Worm (Caenorhabditis elegans) whole organism, L1 larva: ENCODE results near the gene fbxa-224.
A peak's percentile ranks its signal among the peaks of the same experiment; 100 is the strongest.

Experiments
- C16A3.4 ChIP-seq: fragments of 150-350 bp; optimal IDR thresholded peaks from 2 replicates; lab custom pipeline; 2014; ENCODE audit warnings: missing biosample characterization, missing genetic modification characterization
- C34B4.2 ChIP-seq: sonication (generic microtip); optimal IDR thresholded peaks from 2 replicates; lab custom pipeline; 2017; ENCODE audit warnings: mild to moderate bottlenecking, missing genetic modification characterization, missing compliant biosample characterization
- F16B12.6 ChIP-seq: fragments of 150-350 bp; optimal IDR thresholded peaks from 2 replicates; lab custom pipeline; 2014; ENCODE audit warnings: missing biosample characterization, missing genetic modification characterization
- Y116A8C.19 ChIP-seq: sonication (generic microtip); optimal IDR thresholded peaks from 2 replicates; lab custom pipeline; 2016; ENCODE audit warnings: missing compliant biosample characterization, missing genetic modification characterization, borderline replicate concordance
- aly-2 ChIP-seq: fragments of 150-350 bp; optimal IDR thresholded peaks from 2 replicates; lab custom pipeline; 2014; ENCODE audit warnings: missing biosample characterization, missing genetic modification characterization
- ceh-82 ChIP-seq, 3 experiments: fragments of 150-350 bp in 1 of 3; sonication (generic microtip) in 2 of 3; optimal IDR thresholded peaks; 2 replicates each; lab custom pipeline; 2014 to 2017; ENCODE audit warnings: missing biosample characterization in 3 of 3, missing genetic modification characterization in 3 of 3
- ces-1 ChIP-seq: fragments of 150-350 bp; optimal IDR thresholded peaks from 2 replicates; lab custom pipeline; 2014; ENCODE audit warnings: missing biosample characterization, missing genetic modification reagents, missing genetic modification characterization
- dsc-1 ChIP-seq: sonication (generic microtip); optimal IDR thresholded peaks from 2 replicates; lab custom pipeline; 2016; ENCODE audit warnings: mild to moderate bottlenecking, missing genetic modification characterization, missing compliant biosample characterization
- efl-1 ChIP-seq, 4 experiments: fragments of 150-350 bp; optimal IDR thresholded peaks in 3 of 4; peaks in 1 of 4; 1 replicate in 1 of 4; 2 replicates in 3 of 4; lab custom pipeline; 2014; ENCODE audit warnings: missing biosample characterization in 2 of 4, missing genetic modification characterization in 2 of 4, missing genetic modification reagents in 2 of 4
- egl-13 ChIP-seq: sonication (generic microtip); optimal IDR thresholded peaks from 2 replicates; lab custom pipeline; 2016; ENCODE audit warnings: missing genotype, missing genetic modification reagents, missing genetic modification characterization, missing compliant biosample characterization
- egl-27 ChIP-seq, 2 experiments: fragments of 150-350 bp in 1 of 2; sonication (generic microtip); optimal IDR thresholded peaks; 3 replicates each; lab custom pipeline; 2017 to 2018; ENCODE audit warnings: missing biosample characterization in 2 of 2, missing genetic modification characterization in 2 of 2, missing genetic modification reagents in 2 of 2
- ets-5 ChIP-seq: fragments of 200-800 bp; sonication (Bioruptor generic); IDR thresholded peaks from 2 replicates; pipeline ENCODE4 v1.3.6; 2022; ENCODE audit warnings: missing genetic modification characterization, missing compliant biosample characterization
- fkh-10 ChIP-seq: sonication (generic microtip); optimal IDR thresholded peaks from 2 replicates; lab custom pipeline; 2017; ENCODE audit warnings: missing biosample characterization, missing genetic modification reagents, missing genetic modification characterization
- fkh-4 ChIP-seq: sonication (generic microtip); optimal IDR thresholded peaks from 2 replicates; lab custom pipeline; 2016; ENCODE audit warnings: missing compliant biosample characterization, missing genetic modification characterization, borderline replicate concordance
- fkh-8 ChIP-seq: sonication (generic microtip); optimal IDR thresholded peaks from 2 replicates; lab custom pipeline; 2016; ENCODE audit warnings: mild to moderate bottlenecking, missing genetic modification characterization, missing compliant biosample characterization
- fos-1 ChIP-seq: fragments of 150-350 bp; optimal IDR thresholded peaks from 2 replicates; lab custom pipeline; 2014; ENCODE audit warnings: missing biosample characterization, missing genetic modification characterization
- hpl-2 ChIP-seq: fragments of 150-350 bp; optimal IDR thresholded peaks from 2 replicates; lab custom pipeline; 2014; ENCODE audit warnings: missing biosample characterization, missing genetic modification reagents, missing genetic modification characterization
- irx-1 ChIP-seq: sonication (generic microtip); optimal IDR thresholded peaks from 2 replicates; lab custom pipeline; 2016; ENCODE audit warnings: missing genetic modification characterization, missing compliant biosample characterization
- isw-1 ChIP-seq: fragments of 200-800 bp; sonication (Bioruptor generic); IDR thresholded peaks from 2 replicates; pipeline ENCODE4 v1.3.6; 2022; ENCODE audit warnings: missing genetic modification characterization, missing compliant biosample characterization
- jun-1 ChIP-seq: fragments of 150-350 bp; optimal IDR thresholded peaks from 2 replicates; lab custom pipeline; 2014; ENCODE audit warnings: missing biosample characterization, missing genetic modification reagents, missing genetic modification characterization
- lin-14 ChIP-seq: fragments of 200-800 bp; sonication (Bioruptor generic); optimal IDR thresholded peaks from 2 replicates; lab custom pipeline; 2018; ENCODE audit warnings: mild to moderate bottlenecking, missing genetic modification characterization, moderate library complexity, missing compliant biosample characterization
- lin-35 ChIP-seq, 2 experiments: fragments of 150-350 bp; optimal IDR thresholded peaks; 2 replicates each; lab custom pipeline; 2014; ENCODE audit warnings: missing biosample characterization in 2 of 2, missing genetic modification characterization in 2 of 2, missing genetic modification reagents in 2 of 2
- lin-39 ChIP-seq: fragments of 150-350 bp; optimal IDR thresholded peaks from 2 replicates; lab custom pipeline; 2014; ENCODE audit warnings: missing biosample characterization, missing genetic modification reagents, missing genetic modification characterization
- lsy-2 ChIP-seq, 2 experiments: fragments of 150-350 bp; optimal IDR thresholded peaks; 2 replicates each; lab custom pipeline; 2014; ENCODE audit warnings: missing biosample characterization in 2 of 2, missing genetic modification characterization in 2 of 2
- mef-2 ChIP-seq: fragments of 150-350 bp; optimal IDR thresholded peaks from 2 replicates; lab custom pipeline; 2014; ENCODE audit warnings: missing biosample characterization, missing genetic modification characterization
- nhr-12 ChIP-seq: sonication (generic microtip); optimal IDR thresholded peaks from 2 replicates; lab custom pipeline; 2017; ENCODE audit warnings: missing biosample characterization, missing genetic modification characterization
- nhr-28 ChIP-seq: fragments of 150-350 bp; optimal IDR thresholded peaks from 2 replicates; lab custom pipeline; 2014; ENCODE audit warnings: missing biosample characterization, missing genetic modification characterization
- nhr-47 ChIP-seq: sonication (generic microtip); optimal IDR thresholded peaks from 2 replicates; lab custom pipeline; 2016; ENCODE audit warnings: mild to moderate bottlenecking, missing genetic modification characterization, moderate library complexity, missing compliant biosample characterization
- nhr-71 ChIP-seq: sonication (generic microtip); optimal IDR thresholded peaks from 2 replicates; lab custom pipeline; 2016; ENCODE audit warnings: mild to moderate bottlenecking, missing genetic modification characterization, moderate library complexity, missing compliant biosample characterization
- nhr-76 ChIP-seq: sonication (generic microtip); optimal IDR thresholded peaks from 2 replicates; lab custom pipeline; 2017; ENCODE audit warnings: missing biosample characterization, missing genetic modification characterization
- nhr-90 ChIP-seq: sonication (generic microtip); optimal IDR thresholded peaks from 2 replicates; lab custom pipeline; 2016; ENCODE audit warnings: mild to moderate bottlenecking, missing genetic modification characterization, missing compliant biosample characterization; ENCODE audit not compliant: poor library complexity
- pag-3 ChIP-seq: sonication (generic microtip); optimal IDR thresholded peaks from 2 replicates; lab custom pipeline; 2017; ENCODE audit warnings: missing genetic modification characterization, mild to moderate bottlenecking, missing compliant biosample characterization, antibody characterized with exemption, borderline replicate concordance; ENCODE audit not compliant: insufficient read depth
- pax-3 ChIP-seq: fragments of 200-800 bp; sonication (Bioruptor generic); optimal IDR thresholded peaks from 2 replicates; lab custom pipeline; 2018; ENCODE audit warnings: mild to moderate bottlenecking, missing genetic modification characterization, moderate library complexity, missing compliant biosample characterization
- pqm-1 ChIP-seq: sonication (generic microtip); optimal IDR thresholded peaks from 3 replicates; lab custom pipeline; 2017; ENCODE audit warnings: missing biosample characterization, missing genetic modification characterization
- rnt-1 ChIP-seq: sonication (generic microtip); optimal IDR thresholded peaks from 2 replicates; lab custom pipeline; 2016; ENCODE audit warnings: mild to moderate bottlenecking, missing genetic modification characterization, moderate library complexity, missing compliant biosample characterization
- snu-23 ChIP-seq: sonication (generic microtip); optimal IDR thresholded peaks from 2 replicates; lab custom pipeline; 2016; ENCODE audit warnings: missing genetic modification characterization, missing compliant biosample characterization
- sox-4 ChIP-seq: sonication (generic microtip); optimal IDR thresholded peaks from 2 replicates; lab custom pipeline; 2016; ENCODE audit warnings: missing genetic modification characterization, missing compliant biosample characterization
- sup-37 ChIP-seq: fragments of 200-800 bp; sonication (Bioruptor generic); optimal IDR thresholded peaks from 2 replicates; lab custom pipeline; 2018; ENCODE audit warnings: mild to moderate bottlenecking, missing genetic modification characterization, missing compliant biosample characterization
- swsn-7 ChIP-seq: sonication (generic microtip); optimal IDR thresholded peaks from 2 replicates; lab custom pipeline; 2016; ENCODE audit warnings: missing genetic modification characterization, missing compliant biosample characterization
- tbx-2 ChIP-seq: sonication (generic microtip); optimal IDR thresholded peaks from 2 replicates; lab custom pipeline; 2016; ENCODE audit warnings: missing genetic modification characterization, missing compliant biosample characterization
- unc-62 ChIP-seq: fragments of 150-350 bp; optimal IDR thresholded peaks from 2 replicates; lab custom pipeline; 2014; ENCODE audit warnings: missing biosample characterization, missing genetic modification reagents, missing genetic modification characterization
- unc-86 ChIP-seq: sonication (generic microtip); optimal IDR thresholded peaks from 2 replicates; lab custom pipeline; 2016; ENCODE audit warnings: missing genetic modification characterization, missing compliant biosample characterization
- xbp-1 ChIP-seq: sonication (generic microtip); optimal IDR thresholded peaks from 2 replicates; lab custom pipeline; 2016; ENCODE audit warnings: missing genetic modification characterization, missing compliant biosample characterization
- zag-1 ChIP-seq: fragments of 150-350 bp; optimal IDR thresholded peaks from 2 replicates; lab custom pipeline; 2014; ENCODE audit warnings: missing biosample characterization, missing genetic modification characterization
- ztf-11 ChIP-seq, 2 experiments: sonication (generic microtip); optimal IDR thresholded peaks; 2 replicates each; lab custom pipeline; 2016 to 2017; ENCODE audit warnings: missing genetic modification characterization in 2 of 2, missing biosample characterization in 1 of 2, missing compliant biosample characterization in 1 of 2

The fbxa-224 gene

DNA sequence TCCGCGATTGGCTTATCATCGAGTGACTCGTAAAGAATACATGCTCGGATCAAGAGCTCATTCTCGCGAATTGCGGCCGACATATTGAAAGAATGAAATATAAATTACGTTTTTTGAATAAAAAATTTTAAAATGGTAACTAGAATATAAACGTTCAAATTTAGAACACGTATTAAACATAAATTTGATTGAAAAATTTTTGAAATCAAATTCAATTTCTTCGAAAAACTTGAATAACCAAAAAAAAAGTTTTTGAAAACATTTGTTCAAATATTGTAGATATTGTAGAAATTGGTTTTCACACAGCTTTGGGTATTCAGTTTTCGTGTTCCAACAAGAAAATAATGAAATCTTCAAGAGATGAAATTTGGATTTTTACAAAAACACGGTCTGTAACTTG, at the start of gene fbxa-224:
Gene fbxa-224 (minus strand): TSS at position 101 of the 400 bp plus-strand sequence.
- TF ChIP-seq zag-1 (no peak), ceh-82 (tag; optimal IDR thresholded peaks at IDR 0.05; lab: Kevin White, UChicago) (no peak), egl-27 (tag; optimal IDR thresholded peaks at IDR 0.05; lab: Kevin White, UChicago) (no peak), nhr-28 (no peak), aly-2 (tag; lab: Kevin White, UChicago) (no peak), sox-4 (tag; lab: Kevin White, UChicago) (no peak), lin-39 (tag; lab: Kevin White, UChicago) (no peak), fkh-8 (tag; lab: Kevin White, UChicago) (no peak), fos-1 (tag; lab: Kevin White, UChicago) (no peak), isw-1 (GFP tag; lab: Robert Waterston, UW) (no peak), swsn-7 (tag; lab: Kevin White, UChicago) (no peak), rnt-1 (tag; lab: Kevin White, UChicago) (no peak)

DNA sequence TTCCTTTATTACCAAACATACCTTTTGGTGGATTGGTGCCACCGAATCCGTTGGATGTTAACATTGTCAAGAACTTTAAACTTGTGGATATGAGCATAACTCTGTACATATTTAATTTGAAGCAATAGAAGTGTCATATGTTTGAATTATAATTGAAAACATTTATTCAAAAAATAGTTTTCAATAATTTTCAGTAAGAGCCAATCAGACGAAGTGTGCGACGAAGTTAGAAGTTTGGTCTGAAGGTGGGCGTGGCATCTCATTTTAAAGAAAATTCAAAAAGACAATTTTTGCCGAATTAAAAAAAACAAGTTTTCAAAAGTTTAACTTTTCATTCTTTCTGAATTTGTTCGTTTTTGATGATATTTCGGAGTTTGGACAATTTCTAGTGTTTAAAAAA, 46.9 kb upstream of the fbxa-224 start, which contains the start of gene syd-1:
Gene syd-1 (minus strand): TSS at position 101 of the 400 bp plus-strand sequence.
- TF ChIP-seq dsc-1 (no peak), lsy-2 (tag; optimal IDR thresholded peaks at IDR 0.05; lab: Kevin White, UChicago) (no peak), C16A3.4 (tag; lab: Kevin White, UChicago) (no peak)

DNA sequence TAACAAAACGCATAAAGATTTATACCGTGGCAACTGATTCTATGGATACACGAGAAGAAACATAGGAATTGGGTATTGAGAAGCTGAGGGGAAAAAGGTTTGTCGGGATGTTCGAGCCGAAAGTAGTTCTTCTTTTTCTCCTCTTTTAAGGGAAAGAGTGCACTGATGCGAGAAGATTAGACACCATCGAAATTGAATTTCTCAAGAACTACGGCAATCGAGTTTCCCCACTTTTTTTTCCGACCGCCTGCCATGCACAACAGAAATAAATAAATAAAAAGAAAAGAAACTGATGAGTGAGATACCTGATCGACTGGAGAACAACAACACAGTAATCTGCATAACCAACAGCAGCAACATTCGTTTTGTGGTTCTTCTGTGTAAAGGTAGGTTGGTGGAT, 46.3 kb upstream of the fbxa-224 start:
- TF ChIP-seq pag-3 (tag; lab: Kevin White, UChicago) (no peak), sup-37 (GFP tag; lab: Kevin White, UChicago) (no peak), hpl-2 (GFP tag; lab: Kevin White, UChicago) (no peak), lin-35 (GFP tag; optimal IDR thresholded peaks at IDR 0.05; lab: Kevin White, UChicago) (no peak), fkh-4 (tag; lab: Kevin White, UChicago) (no peak), fkh-10 (GFP tag; lab: Kevin White, UChicago) (peak; percentile 94), efl-1 (optimal IDR thresholded peaks at IDR 0.05; lab: Kevin White, UChicago) (no peak), efl-1 (GFP tag; optimal IDR thresholded peaks at IDR 0.05 in 1 of 2; lab: Kevin White, UChicago) (no peak), pqm-1 (tag; lab: Kevin White, UChicago) (no peak), nhr-12 (tag; lab: Kevin White, UChicago) (no peak), lsy-2 (tag; optimal IDR thresholded peaks at IDR 0.05; lab: Kevin White, UChicago) (no peak), nhr-28 (no peak), ets-5 (GFP tag; lab: Robert Waterston, UW) (no peak), egl-27 (tag; optimal IDR thresholded peaks at IDR 0.05; lab: Kevin White, UChicago) (no peak), ces-1 (GFP tag; lab: Kevin White, UChicago) (peak; percentile 35), F16B12.6 (tag; lab: Kevin White, UChicago) (no peak), nhr-90 (tag; lab: Kevin White, UChicago) (no peak), C34B4.2 (no peak), mef-2 (tag; lab: Kevin White, UChicago) (no peak), nhr-76 (no peak), lin-14 (peak; percentile 65), aly-2 (tag; lab: Kevin White, UChicago) (no peak), irx-1 (no peak), unc-62 (GFP tag; lab: Kevin White, UChicago) (no peak), sox-4 (tag; lab: Kevin White, UChicago) (no peak)

DNA sequence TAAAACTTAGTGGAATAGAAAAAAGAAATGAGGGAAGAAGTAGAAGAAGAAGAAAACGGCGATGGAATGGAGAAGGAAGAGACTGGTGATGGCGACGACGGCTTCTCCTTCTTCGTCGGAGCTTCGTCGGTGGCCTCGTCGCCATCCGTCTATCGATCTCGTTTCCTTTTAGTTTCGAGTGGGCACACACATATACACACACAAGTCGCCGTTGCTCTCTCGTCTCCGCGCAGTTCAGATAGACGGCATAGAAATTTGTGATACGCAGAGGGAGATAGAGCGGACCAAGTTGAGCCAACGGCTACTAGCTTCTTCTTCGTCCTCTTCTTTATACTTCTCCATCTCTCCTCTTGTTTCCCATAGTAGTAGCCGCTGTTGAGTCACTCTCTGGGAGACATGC, 45.3 kb upstream of the fbxa-224 start:
- TF ChIP-seq ceh-82 (tag; optimal IDR thresholded peaks at IDR 0.05; lab: Kevin White, UChicago): peak in 2 of 3 experiments; percentile 40 to 46
- peak; percentile 51 for TF ChIP-seq egl-13 (tag; lab: Kevin White, UChicago)
- no peak for TF ChIP-seq ztf-11 (tag; optimal IDR thresholded peaks at IDR 0.05; lab: Kevin White, UChicago)
- peak; percentile 22 for TF ChIP-seq xbp-1 (tag; lab: Kevin White, UChicago)
- peak; percentile 37 for TF ChIP-seq isw-1 (GFP tag; lab: Robert Waterston, UW)
- TF ChIP-seq fkh-8 (tag; lab: Kevin White, UChicago): peak; percentile 84
- TF ChIP-seq lin-14: peak; percentile 93
- TF ChIP-seq unc-86 (tag; lab: Kevin White, UChicago): peak; percentile 60
- no peak for TF ChIP-seq Y116A8C.19 (tag; lab: Kevin White, UChicago)
- TF ChIP-seq jun-1: no peak
- peak; percentile 76 for TF ChIP-seq fkh-10 (GFP tag; lab: Kevin White, UChicago)
- peak; percentile 32 for TF ChIP-seq snu-23
- peak; percentile 3 to 23 for TF ChIP-seq lsy-2 (tag; optimal IDR thresholded peaks at IDR 0.05; lab: Kevin White, UChicago)
- TF ChIP-seq lin-35 (GFP tag; optimal IDR thresholded peaks at IDR 0.05; lab: Kevin White, UChicago): peak in 1 of 2 experiments; percentile 46
- no peak for TF ChIP-seq efl-1 (optimal IDR thresholded peaks at IDR 0.05; lab: Kevin White, UChicago)
- no peak for TF ChIP-seq efl-1 (GFP tag; optimal IDR thresholded peaks at IDR 0.05 in 1 of 2; lab: Kevin White, UChicago)
- TF ChIP-seq pax-3: peak; percentile 13
- TF ChIP-seq nhr-47 (tag; lab: Kevin White, UChicago): peak; percentile 67
- TF ChIP-seq C34B4.2: no peak
- TF ChIP-seq swsn-7 (tag; lab: Kevin White, UChicago): peak; percentile 52
- TF ChIP-seq tbx-2 (tag; lab: Kevin White, UChicago): peak; percentile 49
- TF ChIP-seq nhr-71 (tag; lab: Kevin White, UChicago): peak; percentile 63
- no peak for TF ChIP-seq zag-1
